Fruit fly (Drosophila melanogaster): ENCODE data around the gene Bace.

DNA sequence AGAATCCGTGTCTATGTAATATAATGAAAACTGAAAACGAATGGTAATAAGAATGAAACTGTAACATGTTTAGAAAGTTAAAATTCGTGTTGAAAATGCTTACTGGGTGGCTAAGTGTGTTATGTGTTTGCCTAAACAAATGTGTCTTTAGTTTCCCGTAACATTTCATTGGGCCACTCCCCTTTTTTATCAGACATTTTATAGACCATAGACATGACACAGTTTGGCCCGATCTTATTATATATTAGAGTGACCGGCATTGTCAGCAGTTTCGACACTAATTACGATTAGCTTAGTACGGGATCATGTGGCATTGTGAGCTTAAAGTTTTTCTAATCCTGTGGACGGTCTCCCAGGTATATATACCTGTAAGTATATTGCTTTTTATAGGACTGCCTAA, 19.1 kb downstream of the Bace start, which contains the start of gene CheA29a:
- TF ChIP-seq sv (GFP tag; optimal IDR thresholded peaks at IDR 0.05) (no peak), lola (GFP tag; optimal IDR thresholded peaks at IDR 0.05) (no peak), CG9705 (GFP tag; optimal IDR thresholded peaks at IDR 0.05) (no peak), psq (GFP tag; optimal IDR thresholded peaks at IDR 0.05) (no peak)

Measured in whole organism, wandering third instar larva.